Fruit fly (Drosophila melanogaster): ENCODE measurements around the gene Bin1.

Bin1 gene

DNA sequence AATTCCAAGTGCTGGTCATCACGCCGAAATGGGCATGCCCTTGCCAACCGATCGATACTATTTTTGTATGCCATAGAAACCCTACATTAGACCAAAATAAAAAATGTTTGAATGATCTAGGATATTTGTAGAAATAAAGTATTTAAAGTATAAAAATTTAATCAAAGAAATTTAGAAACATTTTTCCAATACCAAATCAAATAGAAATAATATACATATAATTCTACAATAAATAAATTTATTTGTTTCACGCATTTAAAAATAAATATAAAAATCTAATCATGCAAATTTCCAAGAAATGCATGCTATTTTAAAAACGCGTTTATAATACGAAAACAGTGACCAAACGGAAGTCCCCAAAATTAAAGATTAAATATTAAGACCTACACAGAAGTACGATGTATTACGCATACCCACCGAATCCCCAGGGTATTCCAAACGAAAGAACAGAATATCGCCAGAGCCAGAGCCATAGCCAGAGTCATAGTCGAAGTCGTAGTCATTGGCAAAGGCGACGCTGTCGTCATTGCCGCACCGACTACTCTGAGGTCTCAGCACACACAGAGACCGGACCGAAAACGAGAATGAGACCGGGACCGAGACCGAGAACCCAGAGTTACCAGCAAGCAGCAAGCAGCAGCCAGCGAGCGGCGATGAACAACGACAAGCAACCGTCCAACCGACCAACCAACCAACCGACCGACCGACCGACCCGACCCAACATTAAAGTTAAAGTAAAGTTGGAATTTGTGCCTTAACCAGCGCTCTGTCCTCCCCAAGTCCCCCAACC is 19.8 kb upstream of the Bin1 start (continued):
- peak; percentile 13 for TF ChIP-seq CG30020 (tag; optimal IDR thresholded peaks at IDR 0.05)
- no peak for TF ChIP-seq kay (GFP tag; optimal IDR thresholded peaks at IDR 0.05)
- TF ChIP-seq CG2120 (GFP tag; optimal IDR thresholded peaks at IDR 0.05), result peak; percentile 32
- TF ChIP-seq CG17829 (tag; optimal IDR thresholded peaks at IDR 0.05), result peak; percentile 58
- no peak for TF ChIP-seq lilli (GFP tag; optimal IDR thresholded peaks at IDR 0.05)
- peak; percentile 53 for TF ChIP-seq Oli (tag; optimal IDR thresholded peaks at IDR 0.05)
- 0 out of 2 replicates have a peak, but pooled peaks have one; percentile 61 for TF ChIP-seq rib (GFP tag; IDR thresholded peaks at IDR 0.05)
- TF ChIP-seq CG10274 (GFP tag; optimal IDR thresholded peaks at IDR 0.05), result peak; percentile 1
- TF ChIP-seq Fer2 (tag; optimal IDR thresholded peaks at IDR 0.05), result no peak
- 0 out of 2 replicates have a peak, but pooled peaks have one; percentile 18 for TF ChIP-seq Taf1 (GFP tag; IDR thresholded peaks at IDR 0.05)
- peak; percentile 29 for TF ChIP-seq cato (GFP tag; optimal IDR thresholded peaks at IDR 0.05; ENCODE audit: borderline replicate concordance)
- TF ChIP-seq h (optimal IDR thresholded peaks at IDR 0.05), result no peak
- peak; percentile 47; the same call in 1 of the 2 replicates for TF ChIP-seq gsb (GFP tag; IDR thresholded peaks at IDR 0.05)
- peak; percentile 5 for TF ChIP-seq gsb-n (tag; optimal IDR thresholded peaks at IDR 0.05)
- TF ChIP-seq CG16779 (GFP tag; IDR thresholded peaks at IDR 0.05), result peak; percentile 31; the same call in 1 of the 2 replicates
- TF ChIP-seq CG15696 (tag; optimal IDR thresholded peaks at IDR 0.05), result peak; percentile 24
- TF ChIP-seq ci (GFP tag; IDR thresholded peaks at IDR 0.05), result peak; percentile 73
- peak; percentile 71 for TF ChIP-seq CG2678 (tag; optimal IDR thresholded peaks at IDR 0.05)
- 0 out of 2 replicates have a peak, but pooled peaks have one; percentile 11 for TF ChIP-seq CG3847 (GFP tag; IDR thresholded peaks at IDR 0.05)
- TF ChIP-seq Neu2 (GFP tag; optimal IDR thresholded peaks at IDR 0.05; ENCODE audit: borderline replicate concordance), result no peak
- peak; percentile 9 for TF ChIP-seq stwl (tag; optimal IDR thresholded peaks at IDR 0.05)
- TF ChIP-seq CG1603 (tag; optimal IDR thresholded peaks at IDR 0.05), result no peak
- TF ChIP-seq NK7.1 (GFP tag; optimal IDR thresholded peaks at IDR 0.05), result no peak
- TF ChIP-seq CG31365 (tag; optimal IDR thresholded peaks at IDR 0.05), result no peak
- TF ChIP-seq unc-4 (GFP tag; IDR thresholded peaks at IDR 0.05; ENCODE audit: partially characterized antibody), result no peak
- TF ChIP-seq Dbx (GFP tag; IDR thresholded peaks at IDR 0.05), result peak; percentile 50; the same call in 2 of the 3 replicates
- no peak for TF ChIP-seq sim (GFP tag; IDR thresholded peaks at IDR 0.05)
- TF ChIP-seq CG17361 (GFP tag; IDR thresholded peaks at IDR 0.05), result peak; percentile 77
- no peak for TF ChIP-seq disco-r (GFP tag; optimal IDR thresholded peaks at IDR 0.05)
- TF ChIP-seq CG5953 (GFP tag; IDR thresholded peaks at IDR 0.05), result no peak; the same call in 1 of the 2 replicates
- peak; percentile 51 for TF ChIP-seq Xrp1 (GFP tag; IDR thresholded peaks at IDR 0.05)
- TF ChIP-seq da (GFP tag; optimal IDR thresholded peaks at IDR 0.05), result no peak
- peak; percentile 40; the same call in 1 of the 2 replicates for TF ChIP-seq CG32767 (GFP tag; IDR thresholded peaks at IDR 0.05)
- peak; percentile 57; the same call in 1 of the 2 replicates for TF ChIP-seq CG32532 (GFP tag; IDR thresholded peaks at IDR 0.05)
- peak; percentile 58 for TF ChIP-seq grau (tag; optimal IDR thresholded peaks at IDR 0.05)
- peak; percentile 58 for TF ChIP-seq CG31441 (GFP tag; IDR thresholded peaks at IDR 0.05)
- TF ChIP-seq Myb (GFP tag; optimal IDR thresholded peaks at IDR 0.05), result no peak
- peak; percentile 81 for TF ChIP-seq gem (tag; optimal IDR thresholded peaks at IDR 0.05)
- TF ChIP-seq jing (GFP tag; optimal IDR thresholded peaks at IDR 0.05), result no peak
- TF ChIP-seq CG30431 (GFP tag; optimal IDR thresholded peaks at IDR 0.05), result peak; percentile 34
- TF ChIP-seq CG10267 (tag; optimal IDR thresholded peaks at IDR 0.05), result peak; percentile 59
- TF ChIP-seq CG15269 (tag; optimal IDR thresholded peaks at IDR 0.05), result peak; percentile 60
- TF ChIP-seq Usf (GFP tag; optimal IDR thresholded peaks at IDR 0.05), result peak; percentile 57
- TF ChIP-seq CG5180 (GFP tag; optimal IDR thresholded peaks at IDR 0.05), result peak; percentile 89
- peak; percentile 92 for TF ChIP-seq CG13894 (tag; optimal IDR thresholded peaks at IDR 0.05)
- TF ChIP-seq croc (GFP tag; conservative IDR thresholded peaks at IDR 0.05), result 0 out of 3 replicates have a peak, but pooled peaks have one; percentile 21
- TF ChIP-seq Ets65A (GFP tag), result peak; percentile 73
- peak; percentile 33 for TF ChIP-seq dmrt99B (tag; optimal IDR thresholded peaks at IDR 0.05)
- no peak for TF ChIP-seq lab (GFP tag; optimal IDR thresholded peaks at IDR 0.05)
